Worm (Caenorhabditis elegans) whole organism, L4/young adult: ENCODE data around the gene F40G9.5.

ENCODE experiments used
- W03F9.2 ChIP-seq: fragments of 150-350 bp; optimal IDR thresholded peaks from 2 replicates; lab custom pipeline; 2014; ENCODE audit warnings: missing biosample characterization, missing genetic modification characterization
- dao-5 ChIP-seq: sonication (generic microtip); optimal IDR thresholded peaks from 2 replicates; lab custom pipeline; 2016; ENCODE audit warnings: missing genotype, missing genetic modification characterization, moderate library complexity, missing compliant biosample characterization
- him-1 ChIP-seq: sonication (generic microtip); optimal IDR thresholded peaks from 2 replicates; lab custom pipeline; 2016; ENCODE audit warnings: missing genotype, missing genetic modification reagents, missing genetic modification characterization, missing compliant biosample characterization

- no peak for TF ChIP-seq him-1 (tag; lab: Kevin White, UChicago)
- no peak for TF ChIP-seq dao-5 (tag; lab: Kevin White, UChicago)
- TF ChIP-seq W03F9.2 (tag; lab: Kevin White, UChicago): no peak
These were observed 6.8 kb downstream of the F40G9.5 start, which contains the start of gene mxl-2 for ce11 chrIII:187829-188228.
